Worm (Caenorhabditis elegans) whole organism, young adult: Measurements from ENCODE around the gene twk-32.

ENCODE experiments used
- B0336.3 ChIP-seq: fragments of 200-800 bp; sonication (Bioruptor generic); IDR thresholded peaks from 2 replicates; pipeline ENCODE4 v1.3.6; 2022; ENCODE audit warnings: missing genetic modification characterization, missing compliant biosample characterization
- attf-6 ChIP-seq: fragments of 200-800 bp; sonication (Bioruptor generic); IDR thresholded peaks from 2 replicates; pipeline ENCODE4 v1.3.6; 2022; ENCODE audit warnings: missing genetic modification reagents, missing genetic modification characterization, missing compliant biosample characterization
- ceh-100 ChIP-seq: fragments of 200-800 bp; sonication (Bioruptor generic); IDR thresholded peaks from 2 replicates; pipeline ENCODE4 v1.3.6; 2022; ENCODE audit warnings: missing genetic modification reagents, missing genetic modification characterization, missing compliant biosample characterization
- egrh-3 ChIP-seq: fragments of 200-800 bp; sonication (Bioruptor generic); IDR thresholded peaks from 2 replicates; pipeline ENCODE4 v1.3.6; 2022; ENCODE audit warnings: missing genetic modification reagents, missing genetic modification characterization, missing compliant biosample characterization
- ets-4 ChIP-seq: fragments of 200-800 bp; sonication (Bioruptor generic); optimal IDR thresholded peaks from 2 replicates; lab custom pipeline; 2018; ENCODE audit warnings: mild to moderate bottlenecking, missing genetic modification characterization, missing compliant biosample characterization
- lag-1 ChIP-seq: fragments of 200-800 bp; sonication (Bioruptor generic); IDR thresholded peaks from 2 replicates; pipeline ENCODE4 v1.3.6; 2022; ENCODE audit warnings: missing genetic modification reagents, missing genetic modification characterization, missing compliant biosample characterization
- madf-10 ChIP-seq: sonication (generic microtip); optimal IDR thresholded peaks from 2 replicates; lab custom pipeline; 2016; ENCODE audit warnings: mild to moderate bottlenecking, missing genetic modification characterization, missing compliant biosample characterization
- nhr-90 ChIP-seq: sonication (generic microtip); optimal IDR thresholded peaks from 2 replicates; lab custom pipeline; 2016; ENCODE audit warnings: missing genotype, mild to moderate bottlenecking, missing genetic modification characterization, missing compliant biosample characterization
- snpc-1.1 ChIP-seq: sonication (generic microtip); optimal IDR thresholded peaks from 2 replicates; lab custom pipeline; 2017; ENCODE audit warnings: missing genetic modification characterization, mild to moderate bottlenecking, missing compliant biosample characterization, antibody characterized with exemption, moderate library complexity, missing genotype, missing genetic modification reagents; ENCODE audit not compliant: insufficient read depth
- unc-62 ChIP-seq: fragments of 150-350 bp; optimal IDR thresholded peaks from 2 replicates; lab custom pipeline; 2014; ENCODE audit warnings: missing biosample characterization, missing genetic modification reagents, missing genetic modification characterization
- ztf-3 ChIP-seq: fragments of 200-800 bp; sonication (Bioruptor generic); optimal IDR thresholded peaks from 2 replicates; lab custom pipeline; 2018; ENCODE audit warnings: mild to moderate bottlenecking, missing genetic modification characterization, missing compliant biosample characterization

- no peak for TF ChIP-seq unc-62
- TF ChIP-seq lag-1 (GFP tag; lab: Robert Waterston, UW): no peak
- no peak for TF ChIP-seq ets-4 (GFP tag; lab: Kevin White, UChicago)
- TF ChIP-seq ztf-3 (GFP tag; lab: Kevin White, UChicago): no peak
- TF ChIP-seq attf-6 (GFP tag; lab: Robert Waterston, UW): no peak
- TF ChIP-seq snpc-1.1 (tag; lab: Kevin White, UChicago): no peak
- no peak for TF ChIP-seq B0336.3 (GFP tag; lab: Robert Waterston, UW)
- no peak for TF ChIP-seq egrh-3
- no peak for TF ChIP-seq madf-10 (tag; lab: Kevin White, UChicago)
- TF ChIP-seq nhr-90 (tag; lab: Kevin White, UChicago): no peak
- TF ChIP-seq ceh-100 (GFP tag; lab: Robert Waterston, UW): no peak
Observed at ce11 chrV:13780902-13781301, 15.5 kb upstream of the twk-32 start.
